Worm (Caenorhabditis elegans): ENCODE data around the gene svh-5.

ce11 chrX:15354938-15355337 is 22.7 kb downstream of the svh-5 start, which contains the start of gene nfki-1:
- TF ChIP-seq drap-1 (GFP tag; optimal IDR thresholded peaks at IDR 0.05) (no peak), sem-2 (GFP tag; optimal IDR thresholded peaks at IDR 0.05) (no peak), pha-4 (tag; optimal IDR thresholded peaks at IDR 0.05) (no peak), blmp-1 (tag; optimal IDR thresholded peaks at IDR 0.05) (no peak), nhr-28 (tag; optimal IDR thresholded peaks at IDR 0.05) (no peak), lin-13 (tag; optimal IDR thresholded peaks at IDR 0.05) (no peak), ztf-11 (tag; optimal IDR thresholded peaks at IDR 0.05) (no peak), nhr-237 (tag; optimal IDR thresholded peaks at IDR 0.05) (no peak), ceh-39 (tag; optimal IDR thresholded peaks at IDR 0.05) (no peak), elt-3 (tag; optimal IDR thresholded peaks at IDR 0.05) (no peak)

Data from whole organism, mixed stage, embryonic.